Fruit fly (Drosophila melanogaster) whole organism, prepupa: ENCODE measurements around the gene Ag5r.

Source experiments
- CG16779 ChIP-seq: fragments of 200-800 bp; sonication (Bioruptor generic); optimal IDR thresholded peaks from 3 replicates; lab custom pipeline; 2017; ENCODE audit warnings: missing biosample characterization, mild to moderate bottlenecking, missing genetic modification characterization
- CG4318 ChIP-seq: fragments of 200-800 bp; sonication (Bioruptor generic); optimal IDR thresholded peaks from 3 replicates; lab custom pipeline; 2017; ENCODE audit warnings: missing biosample characterization, mild to moderate bottlenecking, missing genetic modification characterization
- CG7368 ChIP-seq: fragments of 200-800 bp; sonication (Bioruptor generic); optimal IDR thresholded peaks from 3 replicates; lab custom pipeline; 2016; ENCODE audit warnings: missing biosample characterization, missing genetic modification characterization
- CG8119 ChIP-seq: fragments of 200-800 bp; sonication (Bioruptor generic); IDR thresholded peaks from 3 replicates; pipeline ENCODE4 v1.3.6; 2022; ENCODE audit warnings: missing biosample characterization, missing genetic modification characterization
- cyc ChIP-seq: fragments of 200-800 bp; sonication (Bioruptor generic); optimal IDR thresholded peaks from 3 replicates; lab custom pipeline; 2016; ENCODE audit warnings: missing biosample characterization, missing genetic modification characterization
- eg ChIP-seq: fragments of 200-800 bp; sonication (Bioruptor generic); IDR thresholded peaks from 3 replicates; pipeline ENCODE4 v1.3.6; 2022; ENCODE audit warnings: missing biosample characterization, missing genetic modification characterization
- salr ChIP-seq, 2 experiments: fragments of 200-800 bp; sonication (Bioruptor generic); optimal IDR thresholded peaks; 3 replicates each; lab custom pipeline; 2016 to 2018; ENCODE audit warnings: missing biosample characterization in 2 of 2, missing genetic modification characterization in 2 of 2, mild to moderate bottlenecking in 1 of 2
- topi ChIP-seq: fragments of 200-800 bp; sonication (Bioruptor generic); optimal IDR thresholded peaks from 3 replicates; lab custom pipeline; 2016; ENCODE audit warnings: missing biosample characterization, missing genetic modification characterization

- TF ChIP-seq salr (GFP tag; optimal IDR thresholded peaks at IDR 0.05; lab: Kevin White, UChicago) (no peak), CG8119 (no peak), eg (GFP tag; lab: Robert Waterston, UW) (no peak), topi (GFP tag; lab: Kevin White, UChicago) (no peak), CG4318 (no peak), CG7368 (GFP tag; lab: Kevin White, UChicago) (no peak), CG16779 (tag; lab: Kevin White, UChicago) (no peak), cyc (GFP tag; lab: Kevin White, UChicago) (no peak)
Observed at dm6 chrX:14802611-14803110, 16.3 kb upstream of the Ag5r start.
